Worm (Caenorhabditis elegans) whole organism, L1 larva: ENCODE results near the gene Y32B12A.5.

Source experiments
- ama-1 ChIP-seq: fragments of 150-350 bp; optimal IDR thresholded peaks from 2 replicates; lab custom pipeline; 2014
- ces-1 ChIP-seq: fragments of 150-350 bp; optimal IDR thresholded peaks from 2 replicates; lab custom pipeline; 2014; ENCODE audit warnings: missing biosample characterization, missing genetic modification reagents, missing genetic modification characterization
- fos-1 ChIP-seq: fragments of 150-350 bp; optimal IDR thresholded peaks from 2 replicates; lab custom pipeline; 2014; ENCODE audit warnings: missing biosample characterization, missing genetic modification characterization
- lsy-2 ChIP-seq, 2 experiments: fragments of 150-350 bp; optimal IDR thresholded peaks; 2 replicates each; lab custom pipeline; 2014; ENCODE audit warnings: missing biosample characterization in 2 of 2, missing genetic modification characterization in 2 of 2
- nhr-28 ChIP-seq: fragments of 150-350 bp; optimal IDR thresholded peaks from 2 replicates; lab custom pipeline; 2014; ENCODE audit warnings: missing biosample characterization, missing genetic modification characterization
- tbx-2 ChIP-seq: sonication (generic microtip); optimal IDR thresholded peaks from 2 replicates; lab custom pipeline; 2016; ENCODE audit warnings: missing genetic modification characterization, missing compliant biosample characterization
- ztf-11 ChIP-seq, 2 experiments: sonication (generic microtip); optimal IDR thresholded peaks; 2 replicates each; lab custom pipeline; 2016 to 2017; ENCODE audit warnings: missing genetic modification characterization in 2 of 2, missing biosample characterization in 1 of 2, missing compliant biosample characterization in 1 of 2
- ztf-4 ChIP-seq: fragments of 150-350 bp; optimal IDR thresholded peaks from 2 replicates; lab custom pipeline; 2014; ENCODE audit warnings: missing biosample characterization, missing genetic modification characterization

DNA sequence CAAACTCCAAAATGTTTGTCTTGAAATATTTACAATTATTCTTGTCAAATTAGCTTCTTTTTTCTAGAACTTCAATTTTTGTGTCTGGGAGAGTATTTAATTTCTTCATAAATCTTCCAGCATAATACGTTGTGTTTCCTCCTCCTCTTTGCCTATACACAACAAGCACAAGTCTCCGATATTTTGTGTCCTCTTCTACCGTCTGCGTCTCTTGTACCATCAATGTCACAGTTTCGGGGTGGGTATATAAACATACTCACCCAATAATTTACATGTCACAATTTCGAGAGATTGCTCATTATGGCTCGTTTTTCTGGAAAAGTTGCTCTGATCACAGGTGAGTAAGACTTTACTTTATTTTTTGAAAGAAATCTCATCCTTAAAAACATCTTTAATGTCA lies 49.8 kb downstream of the Y32B12A.5 start, which contains the start of gene F26D2.15:
- no peak for TF ChIP-seq tbx-2
- TF ChIP-seq nhr-28 (tag; lab: Kevin White, UChicago): no peak
- TF ChIP-seq ztf-11 (tag; optimal IDR thresholded peaks at IDR 0.05; lab: Kevin White, UChicago): no peak
- no peak for TF ChIP-seq ama-1 (lab: Kevin White, UChicago)
- no peak for TF ChIP-seq lsy-2 (tag; optimal IDR thresholded peaks at IDR 0.05; lab: Kevin White, UChicago)
- TF ChIP-seq fos-1: no peak
- TF ChIP-seq ztf-4 (tag; lab: Kevin White, UChicago): no peak
- TF ChIP-seq ces-1 (GFP tag; lab: Kevin White, UChicago): no peak
